Worm (Caenorhabditis elegans) whole organism, L2 larva: ENCODE data around the gene Y17G9B.5.
"Not testable (repeated sequence)": the region's sequence is repeated elsewhere in the genome, so short reads cannot be mapped to it uniquely, and the experiment has no call there.

Experiments
- R02D3.7 ChIP-seq: fragments of 150-350 bp; optimal IDR thresholded peaks from 2 replicates; lab custom pipeline; 2014; ENCODE audit warnings: missing biosample characterization, missing genetic modification characterization
- alr-1 ChIP-seq: fragments of 150-350 bp; optimal IDR thresholded peaks from 2 replicates; lab custom pipeline; 2014; ENCODE audit warnings: missing biosample characterization, missing genetic modification characterization
- elt-1 ChIP-seq: fragments of 150-350 bp; optimal IDR thresholded peaks from 2 replicates; lab custom pipeline; 2014; ENCODE audit warnings: missing biosample characterization, missing genetic modification characterization
- nhr-10 ChIP-seq: sonication (generic microtip); optimal IDR thresholded peaks from 2 replicates; lab custom pipeline; 2017; ENCODE audit warnings: missing biosample characterization, missing genetic modification characterization
- nhr-12 ChIP-seq: fragments of 150-350 bp; optimal IDR thresholded peaks from 2 replicates; lab custom pipeline; 2014; ENCODE audit warnings: missing biosample characterization, missing genetic modification characterization
- nhr-77 ChIP-seq: fragments of 150-350 bp; optimal IDR thresholded peaks from 2 replicates; lab custom pipeline; 2014; ENCODE audit warnings: missing biosample characterization, missing genetic modification characterization
- unc-62 ChIP-seq: fragments of 150-350 bp; optimal IDR thresholded peaks from 2 replicates; lab custom pipeline; 2014; ENCODE audit warnings: missing biosample characterization, missing genetic modification reagents, missing genetic modification characterization

ce11 chrIV:4715785-4716184 lies 34.3 kb upstream of the Y17G9B.5 start, which contains the start of gene miro-1:
- TF ChIP-seq nhr-12 (tag; lab: Kevin White, UChicago); alr-1 (tag; lab: Kevin White, UChicago); nhr-10 (tag; lab: Kevin White, UChicago); nhr-77 (tag; lab: Kevin White, UChicago); unc-62 (GFP tag; lab: Kevin White, UChicago); elt-1 (tag; lab: Kevin White, UChicago); R02D3.7 (tag; lab: Kevin White, UChicago): not testable (repeated sequence)
